Worm (Caenorhabditis elegans): ENCODE data around the gene B0496.1.

The B0496.1 gene

DNA sequence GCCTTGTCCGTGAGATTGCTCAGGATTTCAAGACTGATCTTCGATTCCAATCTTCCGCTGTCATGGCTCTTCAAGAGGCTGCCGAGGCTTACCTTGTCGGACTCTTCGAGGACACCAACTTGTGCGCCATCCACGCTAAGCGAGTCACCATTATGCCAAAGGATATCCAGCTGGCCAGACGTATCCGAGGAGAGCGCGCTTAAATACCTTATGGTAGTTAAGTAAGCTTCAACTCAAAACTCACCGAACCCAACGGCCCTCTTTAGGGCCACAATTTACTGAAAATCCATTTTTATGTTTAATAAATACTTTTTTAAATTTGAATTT is 42.3 kb downstream of the B0496.1 start (continued):
- TF ChIP-seq hsf-1 (GFP tag; IDR thresholded peaks at IDR 0.05) (0 out of 2 replicates have a peak, but pooled peaks have one; percentile 50), lsy-27 (tag; optimal IDR thresholded peaks at IDR 0.05; ENCODE audit: borderline replicate concordance, insufficient read depth) (no peak), lin-40 (tag; optimal IDR thresholded peaks at IDR 0.05) (no peak), egl-44 (GFP tag; IDR thresholded peaks at IDR 0.05) (no peak; the same call in 1 of the 2 replicates), let-607 (tag; optimal IDR thresholded peaks at IDR 0.05) (no peak), ceh-79 (tag; optimal IDR thresholded peaks at IDR 0.05) (no peak), C06A6.2 (GFP tag; conservative IDR thresholded peaks at IDR 0.05) (no peak), lin-26 (GFP tag; IDR thresholded peaks at IDR 0.05) (peak; percentile 84), dox-1 (GFP tag; IDR thresholded peaks at IDR 0.05) (no peak), xnd-1 (tag; optimal IDR thresholded peaks at IDR 0.05) (peak; percentile 3), dpff-1 (tag; optimal IDR thresholded peaks at IDR 0.05) (no peak), aptf-2 (GFP tag; conservative IDR thresholded peaks at IDR 0.05) (no peak), rec-8 (tag; optimal IDR thresholded peaks at IDR 0.05) (peak in 1 of 2 experiments; percentile 32), lir-1 (GFP tag; conservative IDR thresholded peaks at IDR 0.05) (no peak), ztf-18 (tag; optimal IDR thresholded peaks at IDR 0.05) (no peak), Y79H2A.3 (GFP tag; conservative IDR thresholded peaks at IDR 0.05) (no peak; the same call in 1 of the 2 replicates), madf-3 (GFP tag; IDR thresholded peaks at IDR 0.05) (no peak), rcor-1 (GFP tag; IDR thresholded peaks at IDR 0.05) (no peak), let-526 (GFP tag; IDR thresholded peaks at IDR 0.05) (no peak), gei-17 (GFP tag; optimal IDR thresholded peaks at IDR 0.05) (no peak), cebp-2 (GFP tag; IDR thresholded peaks at IDR 0.05) (peak; percentile 75; the same call in 1 of the 2 replicates), F52B5.7 (tag; optimal IDR thresholded peaks at IDR 0.05) (no peak), D2030.7 (GFP tag; IDR thresholded peaks at IDR 0.05) (no peak), nhr-179 (tag; optimal IDR thresholded peaks at IDR 0.05) (no peak), sea-2 (GFP tag; IDR thresholded peaks at IDR 0.05) (no peak), chd-7 (tag; optimal IDR thresholded peaks at IDR 0.05) (no peak), Y95B8A.8 (GFP tag; IDR thresholded peaks at IDR 0.05) (no peak), F37B4.10 (GFP tag; IDR thresholded peaks at IDR 0.05) (0 out of 2 replicates have a peak, but pooled peaks have one; percentile 2), pbrm-1 (GFP tag; IDR thresholded peaks at IDR 0.05) (no peak), nfya-2 (GFP tag; IDR thresholded peaks at IDR 0.05) (no peak), ztf-28 (GFP tag; IDR thresholded peaks at IDR 0.05) (no peak), rpc-1 (optimal IDR thresholded peaks at IDR 0.05) (no peak), rpc-1 (tag; optimal IDR thresholded peaks at IDR 0.05) (no peak), lin-54 (GFP tag; optimal IDR thresholded peaks at IDR 0.05) (peak; percentile 35), B0261.1 (tag; optimal IDR thresholded peaks at IDR 0.05) (no peak), ztf-22 (GFP tag; optimal IDR thresholded peaks at IDR 0.05) (no peak), sptf-2 (GFP tag; optimal IDR thresholded peaks at IDR 0.05) (no peak), nhr-80 (tag; optimal IDR thresholded peaks at IDR 0.05) (no peak), pha-4 (tag; optimal IDR thresholded peaks at IDR 0.05) (no peak), atf-7 (tag; optimal IDR thresholded peaks at IDR 0.05) (no peak), F22D6.2 (tag; optimal IDR thresholded peaks at IDR 0.05) (no peak), nfyb-1 (GFP tag; IDR thresholded peaks at IDR 0.05) (no peak), ets-4 (GFP tag; optimal IDR thresholded peaks at IDR 0.05) (no peak), madf-6 (GFP tag; IDR thresholded peaks at IDR 0.05) (peak; percentile 63), F55B11.4 (tag; optimal IDR thresholded peaks at IDR 0.05; ENCODE audit: borderline replicate concordance, insufficient read depth) (no peak), egrh-3 (GFP tag; IDR thresholded peaks at IDR 0.05) (no peak), lsl-1 (GFP tag; optimal IDR thresholded peaks at IDR 0.05) (peak; percentile 24), ceh-100 (GFP tag; IDR thresholded peaks at IDR 0.05) (no peak; the same call in 1 of the 2 replicates), sdz-38 (tag; optimal IDR thresholded peaks at IDR 0.05) (no peak), tbp1 (GFP tag; optimal IDR thresholded peaks at IDR 0.05) (peak; percentile 34)

Data from whole organism, young adult.